Worm (Caenorhabditis elegans) whole organism, mixed stage, embryonic: ENCODE results near the gene B0304.4.
A peak's percentile ranks its signal among the peaks of the same experiment; 100 is the strongest.

Source experiments
- M03D4.4 ChIP-seq: sonication (generic microtip); optimal IDR thresholded peaks from 2 replicates; lab custom pipeline; 2017; ENCODE audit warnings: mild to moderate bottlenecking, missing genetic modification characterization, missing compliant biosample characterization
- bed-3 ChIP-seq: fragments of 200-800 bp; sonication (Bioruptor generic); optimal IDR thresholded peaks from 3 replicates; lab custom pipeline; 2018; ENCODE audit warnings: mild to moderate bottlenecking, missing genetic modification characterization, moderate library complexity, missing compliant biosample characterization
- blmp-1 ChIP-seq: fragments of 150-350 bp; optimal IDR thresholded peaks from 2 replicates; lab custom pipeline; 2014; ENCODE audit warnings: missing biosample characterization, missing genetic modification characterization
- ceh-39 ChIP-seq: fragments of 150-350 bp; optimal IDR thresholded peaks from 2 replicates; lab custom pipeline; 2014; ENCODE audit warnings: missing biosample characterization, missing genetic modification characterization
- ceh-43 ChIP-seq: fragments of 200-800 bp; sonication (Bioruptor generic); optimal IDR thresholded peaks from 2 replicates; lab custom pipeline; 2018; ENCODE audit warnings: mild to moderate bottlenecking, missing genetic modification characterization, moderate library complexity, missing compliant biosample characterization
- ceh-83 ChIP-seq: fragments of 200-800 bp; sonication (Bioruptor generic); optimal IDR thresholded peaks from 2 replicates; lab custom pipeline; 2018; ENCODE audit warnings: mild to moderate bottlenecking, missing genetic modification characterization, missing compliant biosample characterization
- ces-1 ChIP-seq: fragments of 150-350 bp; optimal IDR thresholded peaks from 2 replicates; lab custom pipeline; 2014; ENCODE audit warnings: missing biosample characterization, missing genetic modification reagents, missing genetic modification characterization
- drap-1 ChIP-seq: fragments of 200-800 bp; sonication (Bioruptor generic); optimal IDR thresholded peaks from 3 replicates; lab custom pipeline; 2018; ENCODE audit warnings: mild to moderate bottlenecking, missing genetic modification characterization, missing compliant biosample characterization
- elt-1 ChIP-seq: sonication (generic microtip); optimal IDR thresholded peaks from 2 replicates; lab custom pipeline; 2017; ENCODE audit warnings: missing genetic modification characterization, mild to moderate bottlenecking, missing compliant biosample characterization, antibody characterized with exemption, moderate library complexity, borderline replicate concordance; ENCODE audit not compliant: insufficient read depth
- hlh-1 ChIP-seq: fragments of 150-350 bp; optimal IDR thresholded peaks from 2 replicates; lab custom pipeline; 2014; ENCODE audit warnings: missing biosample characterization, missing genetic modification reagents, missing genetic modification characterization
- lin-13 ChIP-seq: fragments of 150-350 bp; optimal IDR thresholded peaks from 2 replicates; lab custom pipeline; 2014; ENCODE audit warnings: missing biosample characterization, missing genetic modification characterization
- lin-32 ChIP-seq: fragments of 200-800 bp; sonication (Bioruptor generic); optimal IDR thresholded peaks from 2 replicates; lab custom pipeline; 2018; ENCODE audit warnings: mild to moderate bottlenecking, missing genetic modification characterization, missing compliant biosample characterization
- lsy-2 ChIP-seq: fragments of 150-350 bp; optimal IDR thresholded peaks from 2 replicates; lab custom pipeline; 2014; ENCODE audit warnings: missing biosample characterization, missing genetic modification characterization
- mab-5 ChIP-seq: fragments of 150-350 bp; optimal IDR thresholded peaks from 2 replicates; lab custom pipeline; 2014; ENCODE audit warnings: missing biosample characterization, missing genetic modification characterization
- mls-2 ChIP-seq: sonication (generic microtip); optimal IDR thresholded peaks from 2 replicates; lab custom pipeline; 2016; ENCODE audit warnings: mild to moderate bottlenecking, missing genetic modification characterization, moderate library complexity, missing compliant biosample characterization
- nhr-12 ChIP-seq: fragments of 150-350 bp; optimal IDR thresholded peaks from 2 replicates; lab custom pipeline; 2014; ENCODE audit warnings: missing biosample characterization, missing genetic modification characterization
- nhr-2 ChIP-seq: fragments of 150-350 bp; optimal IDR thresholded peaks from 2 replicates; lab custom pipeline; 2014; ENCODE audit warnings: missing biosample characterization, missing genetic modification characterization
- nhr-237 ChIP-seq: fragments of 150-350 bp; optimal IDR thresholded peaks from 2 replicates; lab custom pipeline; 2014; ENCODE audit warnings: missing biosample characterization, missing genetic modification characterization
- nhr-28 ChIP-seq: fragments of 150-350 bp; optimal IDR thresholded peaks from 2 replicates; lab custom pipeline; 2014; ENCODE audit warnings: missing biosample characterization, missing genetic modification characterization
- pha-4 ChIP-seq: fragments of 150-350 bp; optimal IDR thresholded peaks from 2 replicates; lab custom pipeline; 2018; ENCODE audit warnings: missing biosample characterization, missing genetic modification reagents, missing genetic modification characterization
- sem-2 ChIP-seq: fragments of 200-800 bp; sonication (Bioruptor generic); optimal IDR thresholded peaks from 2 replicates; lab custom pipeline; 2018; ENCODE audit warnings: mild to moderate bottlenecking, missing genetic modification characterization, missing compliant biosample characterization
- snpc-4 ChIP-seq: fragments of 150-350 bp; optimal IDR thresholded peaks from 2 replicates; lab custom pipeline; 2014; ENCODE audit warnings: missing biosample characterization, missing genetic modification characterization
- sptf-1 ChIP-seq: sonication (generic microtip); optimal IDR thresholded peaks from 2 replicates; lab custom pipeline; 2017; ENCODE audit warnings: mild to moderate bottlenecking, missing genetic modification characterization, moderate library complexity, missing compliant biosample characterization
- tbx-8 ChIP-seq: fragments of 200-800 bp; sonication (Bioruptor generic); optimal IDR thresholded peaks from 2 replicates; lab custom pipeline; 2018; ENCODE audit warnings: mild to moderate bottlenecking, missing genetic modification characterization, moderate library complexity, missing compliant biosample characterization
- unc-120 ChIP-seq: sonication (generic microtip); optimal IDR thresholded peaks from 2 replicates; lab custom pipeline; 2017; ENCODE audit warnings: missing genetic modification characterization, missing compliant biosample characterization; ENCODE audit not compliant: poor library complexity, severe bottlenecking
- unc-39 ChIP-seq: fragments of 150-350 bp; optimal IDR thresholded peaks from 2 replicates; lab custom pipeline; 2014; ENCODE audit warnings: missing biosample characterization, missing genetic modification characterization
- unc-62 ChIP-seq: fragments of 150-350 bp; optimal IDR thresholded peaks from 2 replicates; lab custom pipeline; 2014; ENCODE audit warnings: missing biosample characterization, missing genetic modification reagents, missing genetic modification characterization
- zip-8 ChIP-seq: fragments of 150-350 bp; optimal IDR thresholded peaks from 2 replicates; lab custom pipeline; 2014; ENCODE audit warnings: missing biosample characterization, missing genetic modification characterization
- ztf-11 ChIP-seq: fragments of 150-350 bp; optimal IDR thresholded peaks from 2 replicates; lab custom pipeline; 2014; ENCODE audit warnings: missing biosample characterization, missing genetic modification characterization

B0304.4 gene

ce11 chrII:4527800-4528199, 4.8 kb upstream of the B0304.4 start, which contains the start of gene sra-35:
TSS of gene sra-35 (minus strand) at chrII:4527900.
- TF ChIP-seq lin-32 (no peak), ztf-11 (no peak), hlh-1 (tag; lab: Kevin White, UChicago) (no peak), lsy-2 (tag; lab: Kevin White, UChicago) (no peak), ces-1 (GFP tag; lab: Kevin White, UChicago) (no peak), blmp-1 (tag; lab: Kevin White, UChicago) (no peak), ceh-43 (GFP tag; lab: Kevin White, UChicago) (no peak), tbx-8 (GFP tag; lab: Kevin White, UChicago) (no peak), mls-2 (tag; lab: Kevin White, UChicago) (no peak), pha-4 (tag; lab: Kevin White, UChicago) (no peak), unc-39 (no peak), nhr-28 (tag; lab: Kevin White, UChicago) (no peak), nhr-237 (no peak)

ce11 chrII:4525185-4525584, 2.2 kb upstream of the B0304.4 start:
- TF ChIP-seq lin-13 (tag; lab: Kevin White, UChicago) (no peak), nhr-12 (tag; lab: Kevin White, UChicago) (no peak), lsy-2 (tag; lab: Kevin White, UChicago) (no peak), unc-39 (no peak), ceh-39 (no peak), sem-2 (no peak), pha-4 (tag; lab: Kevin White, UChicago) (no peak), elt-1 (no peak)

- TF ChIP-seq hlh-1 (tag; lab: Kevin White, UChicago) (peak; percentile 100), tbx-8 (GFP tag; lab: Kevin White, UChicago) (no peak), unc-62 (GFP tag; lab: Kevin White, UChicago) (peak; percentile 62), unc-120 (tag; lab: Kevin White, UChicago) (peak; percentile 89), lsy-2 (tag; lab: Kevin White, UChicago) (no peak), elt-1 (no peak)
Measured at ce11 chrII:4519976-4520594, 2.9 kb downstream of the B0304.4 start.

- peak; percentile 100 for TF ChIP-seq hlh-1 (tag; lab: Kevin White, UChicago)
- no peak for TF ChIP-seq sem-2
- TF ChIP-seq ceh-43 (GFP tag; lab: Kevin White, UChicago): no peak
- TF ChIP-seq sptf-1 (tag; lab: Kevin White, UChicago): peak; percentile 12
- no peak for TF ChIP-seq elt-1
- peak; percentile 89 for TF ChIP-seq lsy-2 (tag; lab: Kevin White, UChicago)
- TF ChIP-seq unc-62 (GFP tag; lab: Kevin White, UChicago): peak; percentile 83
- no peak for TF ChIP-seq unc-39
- peak; percentile 100 for TF ChIP-seq unc-120 (tag; lab: Kevin White, UChicago)
Measured at ce11 chrII:4518300-4518907, 4.6 kb downstream of the B0304.4 start, which contains the start of gene hlh-1. TSS of gene hlh-1 (plus strand) at chrII:4518574.

- peak; percentile 14 for TF ChIP-seq lsy-2 (tag; lab: Kevin White, UChicago)
- peak; percentile 95 for TF ChIP-seq hlh-1 (tag; lab: Kevin White, UChicago)
- no peak for TF ChIP-seq pha-4 (tag; lab: Kevin White, UChicago)
Measured at ce11 chrII:4517254-4517653, 5.8 kb downstream of the B0304.4 start.

ce11 chrII:4516291-4516690, 6.7 kb downstream of the B0304.4 start:
- TF ChIP-seq unc-120 (tag; lab: Kevin White, UChicago) (peak; percentile 90), unc-62 (GFP tag; lab: Kevin White, UChicago) (peak; percentile 79), drap-1 (GFP tag; lab: Kevin White, UChicago) (no peak), M03D4.4 (tag; lab: Kevin White, UChicago) (peak; percentile 5), nhr-2 (tag; lab: Kevin White, UChicago) (peak; percentile 12), hlh-1 (tag; lab: Kevin White, UChicago) (peak; percentile 99)

ce11 chrII:4511911-4512310, 11.1 kb downstream of the B0304.4 start, which contains the start of gene cyp-23A1:
TSS of gene cyp-23A1 (plus strand) at chrII:4512211.
- TF ChIP-seq nhr-237 (no peak), snpc-4 (tag; lab: Kevin White, UChicago) (no peak), elt-1 (no peak), ztf-11 (no peak), zip-8 (no peak), ceh-39 (no peak), M03D4.4 (tag; lab: Kevin White, UChicago) (no peak), unc-120 (tag; lab: Kevin White, UChicago) (no peak), blmp-1 (tag; lab: Kevin White, UChicago) (no peak), unc-39 (no peak), lin-32 (no peak), bed-3 (GFP tag; lab: Kevin White, UChicago) (no peak), unc-62 (GFP tag; lab: Kevin White, UChicago) (no peak), mab-5 (tag; lab: Kevin White, UChicago) (no peak), lsy-2 (tag; lab: Kevin White, UChicago) (no peak), ceh-83 (GFP tag; lab: Kevin White, UChicago) (no peak), ces-1 (GFP tag; lab: Kevin White, UChicago) (no peak), hlh-1 (tag; lab: Kevin White, UChicago) (no peak)
